Worm (Caenorhabditis elegans) whole organism, L4 larva: Measurements from ENCODE around the gene R11G10.4.

ENCODE experiments used
- D1046.2 ChIP-seq: fragments of 200-800 bp; sonication (Bioruptor generic); IDR thresholded peaks from 2 replicates; pipeline ENCODE4 v1.3.6; 2022; ENCODE audit warnings: missing genetic modification characterization, missing compliant biosample characterization
- F37D6.2 ChIP-seq: sonication (generic microtip); optimal IDR thresholded peaks from 2 replicates; lab custom pipeline; 2016; ENCODE audit warnings: mild to moderate bottlenecking, missing genetic modification characterization, missing compliant biosample characterization
- R02D3.7 ChIP-seq: fragments of 150-350 bp; sonication (generic microtip); optimal IDR thresholded peaks from 3 replicates; lab custom pipeline; 2014; ENCODE audit warnings: missing biosample characterization, missing genetic modification characterization
- T20F7.1 ChIP-seq: fragments of 200-800 bp; sonication (Bioruptor generic); optimal IDR thresholded peaks from 2 replicates; lab custom pipeline; 2018; ENCODE audit warnings: mild to moderate bottlenecking, missing genetic modification characterization, missing compliant biosample characterization
- T26A8.4 ChIP-seq: fragments of 200-800 bp; sonication (Bioruptor generic); IDR thresholded peaks from 2 replicates; pipeline ENCODE4 v1.3.6; 2022; ENCODE audit warnings: missing genetic modification characterization, missing compliant biosample characterization
- Y5F2A.4 ChIP-seq: fragments of 200-800 bp; sonication (Bioruptor generic); optimal IDR thresholded peaks from 2 replicates; lab custom pipeline; 2018; ENCODE audit warnings: mild to moderate bottlenecking, missing genetic modification characterization, missing compliant biosample characterization
- Y75B8A.6 ChIP-seq: fragments of 200-800 bp; sonication (Bioruptor generic); IDR thresholded peaks from 2 replicates; pipeline ENCODE4 v1.3.6; 2022; ENCODE audit warnings: missing genetic modification reagents, missing genetic modification characterization, missing compliant biosample characterization
- ama-1 ChIP-seq: fragments of 150-350 bp; optimal IDR thresholded peaks from 2 replicates; lab custom pipeline; 2014; ENCODE audit warnings: inconsistent platforms, mixed read lengths
- attf-4 ChIP-seq: sonication (generic microtip); optimal IDR thresholded peaks from 3 replicates; lab custom pipeline; 2017; ENCODE audit warnings: missing biosample characterization, missing genetic modification characterization
- ceh-62 ChIP-seq: sonication (generic microtip); optimal IDR thresholded peaks from 2 replicates; lab custom pipeline; 2017; ENCODE audit warnings: missing biosample characterization, missing genetic modification characterization
- cey-2 ChIP-seq: sonication (generic microtip); optimal IDR thresholded peaks from 3 replicates; lab custom pipeline; 2017; ENCODE audit warnings: missing genetic modification characterization, mild to moderate bottlenecking, missing compliant biosample characterization, antibody characterized with exemption, borderline replicate concordance; ENCODE audit not compliant: insufficient read depth
- daf-12 ChIP-seq: fragments of 150-350 bp; optimal IDR thresholded peaks from 2 replicates; lab custom pipeline; 2014; ENCODE audit warnings: missing biosample characterization, missing genetic modification reagents, missing genetic modification characterization
- daf-8 ChIP-seq: fragments of 200-800 bp; sonication (Bioruptor generic); IDR thresholded peaks from 2 replicates; pipeline ENCODE4 v1.3.6; 2022; ENCODE audit warnings: missing genetic modification characterization, missing compliant biosample characterization
- dmd-8 ChIP-seq: fragments of 200-800 bp; sonication (Bioruptor generic); IDR thresholded peaks from 2 replicates; pipeline ENCODE4 v1.3.6; 2022; ENCODE audit warnings: missing genetic modification characterization, missing compliant biosample characterization
- dmd-9 ChIP-seq: fragments of 200-800 bp; sonication (Bioruptor generic); IDR thresholded peaks from 2 replicates; pipeline ENCODE4 v1.3.6; 2022; ENCODE audit warnings: missing genetic modification reagents, missing genetic modification characterization, missing compliant biosample characterization
- dpl-1 ChIP-seq: fragments of 150-350 bp; optimal IDR thresholded peaks from 2 replicates; lab custom pipeline; 2014; ENCODE audit warnings: missing biosample characterization, missing genetic modification reagents, missing genetic modification characterization
- duxl-1 ChIP-seq: sonication (generic microtip); optimal IDR thresholded peaks from 2 replicates; lab custom pipeline; 2016; ENCODE audit warnings: mild to moderate bottlenecking, missing genetic modification characterization, moderate library complexity, missing compliant biosample characterization; ENCODE audit not compliant: poor library complexity
- dve-1 ChIP-seq: sonication (generic microtip); optimal IDR thresholded peaks from 2 replicates; lab custom pipeline; 2017; ENCODE audit warnings: antibody characterized with exemption, mild to moderate bottlenecking, missing genetic modification characterization, missing compliant biosample characterization; ENCODE audit not compliant: insufficient read depth
- hif-1 ChIP-seq, 2 experiments: sonication (generic microtip); optimal IDR thresholded peaks; 2 replicates each; lab custom pipeline; 2016 to 2017; ENCODE audit warnings: missing compliant biosample characterization in 2 of 2, missing genetic modification characterization in 2 of 2, missing genetic modification reagents in 2 of 2, missing genotype in 2 of 2, mild to moderate bottlenecking in 1 of 2
- hlh-30 ChIP-seq: sonication (generic microtip); optimal IDR thresholded peaks from 2 replicates; lab custom pipeline; 2017; ENCODE audit warnings: antibody characterized with exemption, mild to moderate bottlenecking, missing genetic modification characterization, missing compliant biosample characterization; ENCODE audit not compliant: insufficient read depth
- jun-1 ChIP-seq: fragments of 150-350 bp; optimal IDR thresholded peaks from 2 replicates; lab custom pipeline; 2014; ENCODE audit warnings: missing biosample characterization, missing genetic modification reagents, missing genetic modification characterization
- lim-7 ChIP-seq: fragments of 200-800 bp; sonication (Bioruptor generic); IDR thresholded peaks from 2 replicates; pipeline ENCODE4 v1.3.6; 2022; ENCODE audit warnings: missing genetic modification characterization, missing compliant biosample characterization
- lin-13 ChIP-seq: fragments of 150-350 bp; optimal IDR thresholded peaks from 2 replicates; lab custom pipeline; 2014; ENCODE audit warnings: missing biosample characterization, missing genetic modification reagents, missing genetic modification characterization
- lin-38 ChIP-seq: fragments of 200-800 bp; sonication (Bioruptor generic); IDR thresholded peaks from 2 replicates; pipeline ENCODE4 v1.3.6; 2022; ENCODE audit warnings: missing genetic modification reagents, missing genetic modification characterization, missing compliant biosample characterization
- lin-39 ChIP-seq: fragments of 150-350 bp; optimal IDR thresholded peaks from 2 replicates; lab custom pipeline; 2014; ENCODE audit warnings: missing biosample characterization, missing genetic modification reagents, missing genetic modification characterization
- lir-3 ChIP-seq: sonication (generic microtip); optimal IDR thresholded peaks from 2 replicates; lab custom pipeline; 2016; ENCODE audit warnings: mild to moderate bottlenecking, missing genetic modification characterization, missing compliant biosample characterization
- lsy-2 ChIP-seq, 2 experiments: fragments of 150-350 bp in 1 of 2; sonication (generic microtip) in 1 of 2; optimal IDR thresholded peaks; 2 replicates each; lab custom pipeline; 2014 to 2017; ENCODE audit warnings: missing biosample characterization in 2 of 2, missing genetic modification characterization in 2 of 2
- madf-5 ChIP-seq, 2 experiments: fragments of 200-800 bp; sonication (Bioruptor generic); IDR thresholded peaks; 2 replicates each; pipeline ENCODE4 v1.3.6; 2022; ENCODE audit warnings: missing compliant biosample characterization in 2 of 2, missing genetic modification characterization in 2 of 2
- madf-9 ChIP-seq: fragments of 200-800 bp; sonication (Bioruptor generic); conservative IDR thresholded peaks from 2 replicates; pipeline ENCODE4 v1.3.6; 2022; ENCODE audit warnings: missing genetic modification reagents, missing genetic modification characterization, missing compliant biosample characterization
- mdl-1 ChIP-seq, 2 experiments: fragments of 150-350 bp in 1 of 2; sonication (generic microtip) in 1 of 2; optimal IDR thresholded peaks; 2 replicates each; lab custom pipeline; 2014 to 2017; ENCODE audit warnings: missing biosample characterization in 2 of 2, missing genetic modification characterization in 2 of 2
- mdt-29 ChIP-seq: fragments of 200-800 bp; sonication (Bioruptor generic); IDR thresholded peaks from 2 replicates; pipeline ENCODE4 v1.3.6; 2022; ENCODE audit warnings: missing genetic modification reagents, missing genetic modification characterization, missing compliant biosample characterization
- mep-1 ChIP-seq: fragments of 150-350 bp; sonication (generic microtip); optimal IDR thresholded peaks from 3 replicates; lab custom pipeline; 2014; ENCODE audit warnings: missing biosample characterization, missing genetic modification characterization
- mxl-3 ChIP-seq: fragments of 200-800 bp; sonication (Bioruptor generic); optimal IDR thresholded peaks from 2 replicates; lab custom pipeline; 2018; ENCODE audit warnings: mild to moderate bottlenecking, missing genetic modification characterization, missing compliant biosample characterization
- nhr-102 ChIP-seq: sonication (generic microtip); optimal IDR thresholded peaks from 2 replicates; lab custom pipeline; 2016; ENCODE audit warnings: mild to moderate bottlenecking, missing genetic modification characterization, moderate library complexity, missing compliant biosample characterization
- nhr-111 ChIP-seq: fragments of 200-800 bp; sonication (Bioruptor generic); optimal IDR thresholded peaks from 2 replicates; lab custom pipeline; 2018; ENCODE audit warnings: mild to moderate bottlenecking, missing genetic modification characterization, missing compliant biosample characterization
- nhr-25 ChIP-seq: sonication (generic microtip); optimal IDR thresholded peaks from 2 replicates; lab custom pipeline; 2017; ENCODE audit warnings: missing genetic modification characterization, mild to moderate bottlenecking, missing compliant biosample characterization, antibody characterized with exemption, moderate library complexity, borderline replicate concordance; ENCODE audit not compliant: insufficient read depth
- nhr-28 ChIP-seq: fragments of 150-350 bp; optimal IDR thresholded peaks from 2 replicates; lab custom pipeline; 2014; ENCODE audit warnings: missing biosample characterization, missing genetic modification characterization
- nhr-42 ChIP-seq: fragments of 200-800 bp; sonication (Bioruptor generic); IDR thresholded peaks from 2 replicates; pipeline ENCODE4 v1.3.6; 2022; ENCODE audit warnings: missing genetic modification characterization, missing compliant biosample characterization
- nhr-6 ChIP-seq: fragments of 150-350 bp; optimal IDR thresholded peaks from 2 replicates; lab custom pipeline; 2014; ENCODE audit warnings: missing biosample characterization, missing genetic modification characterization
- pqm-1 ChIP-seq: sonication (generic microtip); optimal IDR thresholded peaks from 2 replicates; lab custom pipeline; 2017; ENCODE audit warnings: missing biosample characterization, missing genetic modification characterization
- rbr-2 ChIP-seq: sonication (generic microtip); optimal IDR thresholded peaks from 2 replicates; lab custom pipeline; 2016; ENCODE audit warnings: missing genotype, missing genetic modification characterization, missing compliant biosample characterization
- saeg-2 ChIP-seq: fragments of 200-800 bp; sonication (Bioruptor generic); IDR thresholded peaks from 2 replicates; pipeline ENCODE4 v1.3.6; 2022; ENCODE audit warnings: missing genetic modification reagents, missing genetic modification characterization, missing compliant biosample characterization
- set-16 ChIP-seq: fragments of 200-800 bp; sonication (Bioruptor generic); IDR thresholded peaks from 2 replicates; pipeline ENCODE4 v1.3.6; 2022; ENCODE audit warnings: missing genetic modification reagents, missing genetic modification characterization, missing compliant biosample characterization
- skn-1 ChIP-seq: fragments of 150-350 bp; optimal IDR thresholded peaks from 2 replicates; lab custom pipeline; 2014; ENCODE audit warnings: missing biosample characterization, missing genetic modification characterization
- tag-97 ChIP-seq: fragments of 200-800 bp; sonication (Bioruptor generic); IDR thresholded peaks from 2 replicates; pipeline ENCODE4 v1.3.6; 2022; ENCODE audit warnings: missing genetic modification characterization, missing compliant biosample characterization
- unc-130 ChIP-seq: sonication (generic microtip); optimal IDR thresholded peaks from 2 replicates; lab custom pipeline; 2016; ENCODE audit warnings: missing genetic modification reagents, missing genetic modification characterization, missing compliant biosample characterization
- unc-39 ChIP-seq: sonication (generic microtip); optimal IDR thresholded peaks from 2 replicates; lab custom pipeline; 2017; ENCODE audit warnings: missing biosample characterization, missing genetic modification characterization
- unc-62 ChIP-seq, 3 experiments: fragments of 150-350 bp in 1 of 3; sonication (generic microtip); optimal IDR thresholded peaks in 2 of 3; peaks in 1 of 3; 1 replicate in 1 of 3; 2 replicates in 2 of 3; lab custom pipeline; 2014 to 2017; ENCODE audit warnings: missing biosample characterization in 3 of 3, missing genetic modification characterization in 3 of 3, missing genetic modification reagents in 3 of 3, missing genotype in 1 of 3
- zfp-2 ChIP-seq: sonication (generic microtip); optimal IDR thresholded peaks from 2 replicates; lab custom pipeline; 2016; ENCODE audit warnings: mild to moderate bottlenecking, missing genetic modification characterization, missing compliant biosample characterization
- ztf-11 ChIP-seq: fragments of 150-350 bp; optimal IDR thresholded peaks from 2 replicates; lab custom pipeline; 2014; ENCODE audit warnings: missing biosample characterization, missing genetic modification characterization
- ztf-7 ChIP-seq: fragments of 150-350 bp; optimal IDR thresholded peaks from 2 replicates; lab custom pipeline; 2014; ENCODE audit warnings: missing biosample characterization, missing genetic modification characterization

Gene R11G10.4

DNA sequence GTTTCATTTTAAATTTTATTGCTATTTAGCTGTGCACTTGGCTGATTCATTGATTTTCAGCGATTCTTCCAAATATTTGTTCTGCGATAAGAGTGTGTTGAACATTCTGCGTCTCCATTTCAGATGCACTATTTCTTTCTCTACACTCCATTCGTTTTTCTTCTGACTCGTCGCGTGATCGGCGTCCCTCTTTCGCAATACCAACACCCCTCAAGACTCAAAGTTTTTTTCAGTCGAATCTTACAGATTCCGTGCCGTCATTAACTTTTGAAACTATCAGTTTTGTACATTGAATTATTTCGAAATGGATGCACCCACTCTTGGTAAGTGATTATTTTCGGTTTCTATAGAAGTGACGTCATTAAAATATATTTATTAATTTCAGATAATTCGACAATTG lies 43.4 kb upstream of the R11G10.4 start, which contains the start of gene frm-10 (continued):
- TF ChIP-seq lin-13 (GFP tag; lab: Kevin White, UChicago) = peak; percentile 58
- TF ChIP-seq ztf-7 (tag; lab: Kevin White, UChicago) = peak; percentile 49
- no peak for TF ChIP-seq F37D6.2 (tag; lab: Kevin White, UChicago)
- TF ChIP-seq dmd-8 = no peak
- no peak for TF ChIP-seq nhr-42 (GFP tag; lab: Robert Waterston, UW)
- no peak for TF ChIP-seq tag-97
- no peak for TF ChIP-seq lir-3 (tag; lab: Kevin White, UChicago)
- peak in 1 of 2 experiments; percentile 76 for TF ChIP-seq hif-1 (tag; optimal IDR thresholded peaks at IDR 0.05; lab: Kevin White, UChicago)
- TF ChIP-seq pqm-1 (tag; lab: Kevin White, UChicago) = peak; percentile 82
- no peak for TF ChIP-seq skn-1 (tag; lab: Kevin White, UChicago)
- no peak for TF ChIP-seq lim-7 (GFP tag; lab: Robert Waterston, UW)
- TF ChIP-seq T26A8.4 = peak; percentile 37; the same call in 1 of the 2 replicates
- TF ChIP-seq madf-9 = no peak
- no peak for TF ChIP-seq unc-39
- no peak for TF ChIP-seq dmd-9 (GFP tag; lab: Robert Waterston, UW)
- no peak for TF ChIP-seq nhr-111 (GFP tag; lab: Kevin White, UChicago)
- no peak for TF ChIP-seq duxl-1 (tag; lab: Kevin White, UChicago)
- TF ChIP-seq hlh-30 (tag; lab: Kevin White, UChicago) = peak; percentile 97
- peak; percentile 93 for TF ChIP-seq dve-1 (tag; lab: Kevin White, UChicago)
- TF ChIP-seq nhr-102 (tag; lab: Kevin White, UChicago) = peak; percentile 47
- TF ChIP-seq nhr-6 (tag; lab: Kevin White, UChicago) = peak; percentile 88
- no peak for TF ChIP-seq Y5F2A.4 (GFP tag; lab: Kevin White, UChicago)
- no peak for TF ChIP-seq unc-130
- no peak for TF ChIP-seq ceh-62
- no peak for TF ChIP-seq attf-4
- no peak for TF ChIP-seq mxl-3 (GFP tag; lab: Kevin White, UChicago)
- peak; percentile 83 for TF ChIP-seq mep-1 (tag; lab: Kevin White, UChicago)
- 0 out of 2 replicates have a peak, but pooled peaks have one; percentile 31 for TF ChIP-seq Y75B8A.6 (GFP tag; lab: Robert Waterston, UW)
- no peak for TF ChIP-seq R02D3.7 (tag; lab: Kevin White, UChicago)
- TF ChIP-seq ama-1 = no peak
- TF ChIP-seq rbr-2 = peak; percentile 41
- TF ChIP-seq D1046.2 (GFP tag; lab: Robert Waterston, UW) = no peak
- TF ChIP-seq mdl-1 (tag; optimal IDR thresholded peaks at IDR 0.05; lab: Kevin White, UChicago) = peak in 1 of 2 experiments; percentile 75
- no peak for TF ChIP-seq daf-8 (GFP tag; lab: Robert Waterston, UW)
- no peak for TF ChIP-seq saeg-2 (GFP tag; lab: Robert Waterston, UW)
- TF ChIP-seq zfp-2 = no peak
- no peak for TF ChIP-seq madf-5 (GFP tag; IDR thresholded peaks at IDR 0.05; lab: Robert Waterston, UW)
- 0 out of 2 replicates have a peak, but pooled peaks have one; percentile 49 for TF ChIP-seq mdt-29
- TF ChIP-seq lin-38 = no peak
- peak; percentile 28 for TF ChIP-seq jun-1
- TF ChIP-seq nhr-25 = no peak
- TF ChIP-seq T20F7.1 = peak; percentile 80
- no peak for TF ChIP-seq ztf-11 (tag; lab: Kevin White, UChicago)
- no peak for TF ChIP-seq set-16 (GFP tag; lab: Robert Waterston, UW)
- TF ChIP-seq lin-39 (tag; lab: Kevin White, UChicago) = no peak
- TF ChIP-seq lsy-2 (tag; optimal IDR thresholded peaks at IDR 0.05; lab: Kevin White, UChicago) = peak; percentile 55 to 67
- peak; percentile 94 for TF ChIP-seq nhr-28 (tag; lab: Kevin White, UChicago)
- no peak for TF ChIP-seq cey-2 (tag; lab: Kevin White, UChicago)
- TF ChIP-seq unc-62 (GFP tag; optimal IDR thresholded peaks at IDR 0.05 in 1 of 2; lab: Kevin White, UChicago) = no peak
- TF ChIP-seq unc-62 (tag; optimal IDR thresholded peaks at IDR 0.05; lab: Kevin White, UChicago) = no peak
- no peak for TF ChIP-seq daf-12 (tag; lab: Kevin White, UChicago)
- TF ChIP-seq dpl-1 = peak; percentile 25
